Worm (Caenorhabditis elegans) whole organism, young adult: ENCODE results near the gene T26A5.8.

ENCODE experiments used
- akir-1 ChIP-seq: fragments of 200-800 bp; sonication (Bioruptor generic); optimal IDR thresholded peaks from 2 replicates; lab custom pipeline; 2018; ENCODE audit warnings: mild to moderate bottlenecking, missing genetic modification characterization, moderate library complexity, missing compliant biosample characterization
- ama-1 ChIP-seq, 3 experiments: fragments of 150-350 bp in 1 of 3; sonication (generic microtip) in 2 of 3; optimal IDR thresholded peaks; 2 replicates each; lab custom pipeline; 2014 to 2018; ENCODE audit warnings: missing biosample characterization in 2 of 3, missing genetic modification characterization in 2 of 3, missing genetic modification reagents in 2 of 3
- rpc-1 ChIP-seq, 2 experiments: fragments of 150-350 bp in 1 of 2; sonication (generic microtip) in 1 of 2; optimal IDR thresholded peaks; 2 replicates each; lab custom pipeline; 2014 to 2018; ENCODE audit warnings: missing biosample characterization in 1 of 2, missing genetic modification characterization in 1 of 2, missing genetic modification reagents in 1 of 2, missing genotype in 1 of 2
- snpc-1.1 ChIP-seq: sonication (generic microtip); optimal IDR thresholded peaks from 2 replicates; lab custom pipeline; 2017; ENCODE audit warnings: missing genetic modification characterization, mild to moderate bottlenecking, missing compliant biosample characterization, antibody characterized with exemption, moderate library complexity, missing genotype, missing genetic modification reagents; ENCODE audit not compliant: insufficient read depth

- TF ChIP-seq akir-1 (GFP tag; lab: Kevin White, UChicago) (no peak), ama-1 (optimal IDR thresholded peaks at IDR 0.05; lab: Kevin White, UChicago) (no peak), ama-1 (GFP tag; optimal IDR thresholded peaks at IDR 0.05; lab: Kevin White, UChicago) (no peak), rpc-1 (optimal IDR thresholded peaks at IDR 0.05; lab: Kevin White, UChicago) (no peak), rpc-1 (tag; optimal IDR thresholded peaks at IDR 0.05; lab: Kevin White, UChicago) (no peak), snpc-1.1 (no peak)
Observed at ce11 chrIII:6420995-6421404, 41.7 kb downstream of the T26A5.8 start.
